Worm (Caenorhabditis elegans) whole organism, L3 larva: ENCODE data around the gene C34B4.3.

Experiments
- fkh-10 ChIP-seq: sonication (generic microtip); optimal IDR thresholded peaks from 2 replicates; lab custom pipeline; 2017; ENCODE audit warnings: missing biosample characterization, missing genetic modification reagents, missing genetic modification characterization
- fos-1 ChIP-seq: fragments of 150-350 bp; optimal IDR thresholded peaks from 2 replicates; lab custom pipeline; 2014; ENCODE audit warnings: missing biosample characterization, missing genetic modification characterization
- unc-39 ChIP-seq: sonication (generic microtip); optimal IDR thresholded peaks from 4 replicates; lab custom pipeline; 2017; ENCODE audit warnings: missing biosample characterization, missing genetic modification characterization

DNA sequence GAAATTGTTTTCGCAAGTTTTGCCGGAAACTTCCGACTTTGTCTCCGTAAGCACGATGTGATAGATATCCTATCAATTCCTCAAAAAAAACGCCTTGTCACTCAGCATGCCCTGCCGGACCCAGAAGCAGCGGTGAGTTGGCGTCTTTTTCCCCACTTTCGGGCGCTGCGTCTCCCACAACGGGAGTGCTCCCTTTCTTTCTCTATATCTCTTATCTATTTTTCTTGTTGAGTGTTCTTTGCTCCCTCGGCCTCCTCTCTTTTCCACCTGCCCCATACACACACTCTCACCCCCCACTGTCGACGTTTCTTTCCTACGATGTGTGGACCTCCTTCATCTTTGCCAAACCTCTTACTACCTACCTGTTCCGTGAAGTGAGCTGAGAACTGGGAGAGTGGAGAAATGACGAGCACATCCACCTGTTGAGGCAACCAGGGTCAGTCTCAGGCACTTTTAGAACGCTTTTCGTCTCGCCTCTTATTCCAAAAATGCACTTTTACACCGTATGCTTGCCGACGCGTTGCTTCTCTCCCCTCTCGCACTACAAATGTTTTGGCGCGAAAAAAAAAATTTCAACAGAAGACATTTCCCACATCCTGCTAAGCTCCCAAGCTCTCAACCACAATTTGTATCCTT, 15.1 kb upstream of the C34B4.3 start:
- TF ChIP-seq unc-39 (tag; lab: Kevin White, UChicago) (no peak), fkh-10 (GFP tag; lab: Kevin White, UChicago) (no peak), fos-1 (no peak)
